Worm (Caenorhabditis elegans) whole organism, early embryonic: Measurements from ENCODE around the gene dss-1.

Experiments
- B0310.2 ChIP-seq: sonication (generic microtip); optimal IDR thresholded peaks from 2 replicates; lab custom pipeline; 2016; ENCODE audit warnings: mild to moderate bottlenecking, missing genetic modification characterization, missing compliant biosample characterization
- F13C5.2 ChIP-seq: sonication (generic microtip); optimal IDR thresholded peaks from 2 replicates; lab custom pipeline; 2017; ENCODE audit warnings: mild to moderate bottlenecking, missing genetic modification characterization, inconsistent platforms, missing compliant biosample characterization
- aly-1 ChIP-seq: sonication (generic microtip); optimal IDR thresholded peaks from 2 replicates; lab custom pipeline; 2016; ENCODE audit warnings: missing genetic modification characterization, missing compliant biosample characterization
- ama-1 ChIP-seq: fragments of 150-350 bp; optimal IDR thresholded peaks from 2 replicates; lab custom pipeline; 2014
- ceh-13 ChIP-seq: fragments of 200-800 bp; sonication (Bioruptor generic); optimal IDR thresholded peaks from 2 replicates; lab custom pipeline; 2018; ENCODE audit warnings: mild to moderate bottlenecking, missing genetic modification characterization, missing compliant biosample characterization
- ceh-36 ChIP-seq: sonication (generic microtip); optimal IDR thresholded peaks from 2 replicates; lab custom pipeline; 2016; ENCODE audit warnings: missing genetic modification characterization, inconsistent platforms, missing compliant biosample characterization
- ets-7 ChIP-seq: sonication (generic microtip); optimal IDR thresholded peaks from 2 replicates; lab custom pipeline; 2016; ENCODE audit warnings: missing genotype, missing genetic modification characterization, missing compliant biosample characterization
- flt-1 ChIP-seq: fragments of 200-800 bp; sonication (Bioruptor generic); IDR thresholded peaks from 2 replicates; pipeline ENCODE4 v1.3.6; 2022; ENCODE audit warnings: missing genetic modification characterization, missing compliant biosample characterization
- hmbx-1 ChIP-seq: sonication (generic microtip); optimal IDR thresholded peaks from 2 replicates; lab custom pipeline; 2016; ENCODE audit warnings: mild to moderate bottlenecking, missing genetic modification characterization, missing compliant biosample characterization
- hmg-4 ChIP-seq: fragments of 200-800 bp; sonication (Bioruptor generic); optimal IDR thresholded peaks from 2 replicates; lab custom pipeline; 2018; ENCODE audit warnings: mild to moderate bottlenecking, missing genetic modification characterization, missing compliant biosample characterization
- hnd-1 ChIP-seq: sonication (generic microtip); optimal IDR thresholded peaks from 2 replicates; lab custom pipeline; 2016; ENCODE audit warnings: missing genetic modification characterization, missing compliant biosample characterization
- pes-1 ChIP-seq: fragments of 200-800 bp; sonication (Bioruptor generic); IDR thresholded peaks from 2 replicates; pipeline ENCODE4 v1.3.6; 2022; ENCODE audit warnings: missing genetic modification reagents, missing genetic modification characterization, missing compliant biosample characterization
- scrt-1 ChIP-seq: fragments of 200-800 bp; sonication (Bioruptor generic); IDR thresholded peaks from 2 replicates; pipeline ENCODE4 v1.3.6; 2022; ENCODE audit warnings: missing genetic modification characterization, missing compliant biosample characterization
- sea-1 ChIP-seq: fragments of 200-800 bp; sonication (Bioruptor generic); conservative IDR thresholded peaks from 2 replicates; pipeline ENCODE4 v1.3.6; 2022; ENCODE audit warnings: missing genetic modification characterization, missing compliant biosample characterization
- tbx-11 ChIP-seq: fragments of 200-800 bp; sonication (Bioruptor generic); IDR thresholded peaks from 2 replicates; pipeline ENCODE4 v1.3.6; 2022; ENCODE audit warnings: missing genetic modification characterization, missing compliant biosample characterization
- tbx-37 ChIP-seq: fragments of 200-800 bp; sonication (Bioruptor generic); conservative IDR thresholded peaks from 2 replicates; pipeline ENCODE4 v1.3.6; 2022; ENCODE audit warnings: missing genetic modification reagents, missing genetic modification characterization, missing compliant biosample characterization
- tra-4 ChIP-seq: sonication (generic microtip); optimal IDR thresholded peaks from 2 replicates; lab custom pipeline; 2017; ENCODE audit warnings: missing genetic modification characterization, missing compliant biosample characterization

The dss-1 gene

DNA sequence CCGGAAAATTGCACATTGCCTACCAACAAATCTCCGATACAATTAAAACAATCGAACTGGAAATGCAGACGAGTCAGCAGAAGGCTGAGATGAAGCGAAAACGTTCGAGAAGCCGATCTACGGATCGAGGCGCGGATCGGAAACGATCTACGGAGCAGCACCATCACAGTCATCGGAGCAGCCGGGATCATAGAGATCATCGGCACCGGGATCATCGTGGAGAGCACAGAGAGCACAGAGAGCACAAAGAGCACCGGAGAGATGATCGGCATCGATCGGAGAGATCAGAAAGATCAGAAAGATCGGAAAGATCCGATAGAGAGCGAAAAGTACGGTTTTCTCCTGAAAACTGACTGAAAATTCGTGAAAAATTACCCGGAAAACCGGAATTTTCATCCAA lies 9.3 kb upstream of the dss-1 start:
- TF ChIP-seq ets-7 (no peak), flt-1 (GFP tag; lab: Robert Waterston, UW) (no peak), tra-4 (tag; lab: Kevin White, UChicago) (no peak), tbx-11 (no peak), F13C5.2 (tag; lab: Kevin White, UChicago) (no peak), tbx-37 (GFP tag; lab: Robert Waterston, UW) (no peak), ama-1 (lab: Kevin White, UChicago) (no peak), B0310.2 (tag; lab: Kevin White, UChicago) (no peak), hnd-1 (tag; lab: Kevin White, UChicago) (no peak), aly-1 (tag; lab: Kevin White, UChicago) (no peak), ceh-36 (tag; lab: Kevin White, UChicago) (no peak), hmg-4 (no peak)

- TF ChIP-seq ceh-13 (GFP tag; lab: Kevin White, UChicago) (no peak), hmbx-1 (tag; lab: Kevin White, UChicago) (no peak), ets-7 (no peak), scrt-1 (GFP tag; lab: Robert Waterston, UW) (no peak), flt-1 (GFP tag; lab: Robert Waterston, UW) (0 out of 2 replicates have a peak, but pooled peaks have one; percentile 49), tbx-37 (GFP tag; lab: Robert Waterston, UW) (no peak), ceh-36 (tag; lab: Kevin White, UChicago) (no peak), sea-1 (0 out of 2 replicates have a peak, but pooled peaks have one; percentile 42), F13C5.2 (tag; lab: Kevin White, UChicago) (peak; percentile 69), pes-1 (peak; percentile 64; the same call in 1 of the 2 replicates), aly-1 (tag; lab: Kevin White, UChicago) (no peak), tra-4 (tag; lab: Kevin White, UChicago) (no peak), hmg-4 (peak; percentile 8), B0310.2 (tag; lab: Kevin White, UChicago) (no peak)
Measured at ce11 chrIII:1201958-1202596, 6.0 kb upstream of the dss-1 start, which contains the start of the genes mrpl-45 and Y119D3B.12. TSS of gene mrpl-45 (minus strand) at chrIII:1202008. TSS of gene Y119D3B.12 (plus strand) at chrIII:1202546.

DNA sequence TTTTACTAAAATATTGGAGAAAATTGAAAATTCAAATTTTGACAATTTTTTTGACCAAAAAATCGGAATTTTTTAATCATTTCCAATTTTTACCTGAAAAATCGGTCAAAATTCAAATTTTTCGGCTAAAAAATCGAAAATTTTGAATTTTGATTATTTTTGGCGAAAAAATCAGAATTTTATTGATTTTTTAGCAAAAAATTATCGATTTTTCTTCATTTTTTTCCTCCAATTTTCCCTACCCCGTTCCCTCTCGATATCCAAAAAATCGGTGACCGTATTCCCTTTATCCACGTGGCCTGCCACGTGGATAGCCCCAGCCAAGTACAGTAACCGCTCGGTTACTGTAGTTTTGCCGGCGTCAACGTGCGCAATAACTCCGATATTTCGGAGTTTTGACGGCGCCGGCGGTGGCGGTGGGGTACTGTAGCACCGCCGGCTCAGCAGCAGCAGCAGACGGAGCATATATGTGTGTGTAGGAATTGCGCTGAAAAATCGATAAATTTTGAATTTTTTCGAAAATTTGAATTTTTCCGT lies 2.7 kb downstream of the dss-1 start, which contains the start of gene Y119D3B.14:
Y119D3B.14 (minus strand) TSS at position 487 of the 537 bp plus-strand sequence.
- TF ChIP-seq ceh-13 (GFP tag; lab: Kevin White, UChicago) (no peak), ceh-36 (tag; lab: Kevin White, UChicago) (no peak), hmg-4 (no peak), flt-1 (GFP tag; lab: Robert Waterston, UW) (no peak), B0310.2 (tag; lab: Kevin White, UChicago) (no peak), scrt-1 (GFP tag; lab: Robert Waterston, UW) (no peak), ama-1 (lab: Kevin White, UChicago) (no peak), hmbx-1 (tag; lab: Kevin White, UChicago) (no peak), tbx-11 (no peak), tbx-37 (GFP tag; lab: Robert Waterston, UW) (no peak), hnd-1 (tag; lab: Kevin White, UChicago) (no peak), sea-1 (no peak), tra-4 (tag; lab: Kevin White, UChicago) (no peak)

- TF ChIP-seq tra-4 (tag; lab: Kevin White, UChicago) (no peak), hmg-4 (no peak), hmbx-1 (tag; lab: Kevin White, UChicago) (no peak), sea-1 (no peak), tbx-37 (GFP tag; lab: Robert Waterston, UW) (no peak), ama-1 (lab: Kevin White, UChicago) (no peak), aly-1 (tag; lab: Kevin White, UChicago) (no peak), ceh-13 (GFP tag; lab: Kevin White, UChicago) (no peak), scrt-1 (GFP tag; lab: Robert Waterston, UW) (no peak), ceh-36 (tag; lab: Kevin White, UChicago) (no peak), flt-1 (GFP tag; lab: Robert Waterston, UW) (no peak), hnd-1 (tag; lab: Kevin White, UChicago) (no peak), pes-1 (no peak), F13C5.2 (tag; lab: Kevin White, UChicago) (no peak), tbx-11 (no peak), B0310.2 (tag; lab: Kevin White, UChicago) (no peak), ets-7 (no peak)
Measured at ce11 chrIII:1181756-1182155, 14.3 kb downstream of the dss-1 start, which contains the start of gene nspg-8. TSS of gene nspg-8 (plus strand) at chrIII:1182056.

DNA sequence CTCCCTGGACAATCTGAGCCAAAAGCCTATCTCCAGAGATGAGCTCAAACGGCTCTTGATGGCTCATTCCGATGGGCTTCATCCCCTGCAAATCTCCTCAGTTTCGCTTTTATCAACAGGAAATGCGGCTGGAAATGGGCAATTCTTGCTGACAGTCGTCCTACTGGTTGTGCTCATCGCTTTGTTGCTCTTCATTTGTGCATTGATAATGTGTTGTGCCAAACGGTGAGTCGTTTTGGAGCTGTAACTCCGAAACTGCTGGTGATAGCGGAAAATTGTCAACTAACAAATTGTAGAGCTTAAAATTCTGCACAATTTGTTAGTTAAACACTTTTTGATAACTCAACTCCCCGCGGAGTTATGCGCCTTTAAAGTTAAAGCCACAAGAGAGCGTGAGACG lies 17.1 kb downstream of the dss-1 start:
- TF ChIP-seq F13C5.2 (tag; lab: Kevin White, UChicago): no peak
- TF ChIP-seq pes-1: no peak
- TF ChIP-seq tbx-37 (GFP tag; lab: Robert Waterston, UW): no peak
- no peak for TF ChIP-seq ceh-36 (tag; lab: Kevin White, UChicago)
- no peak for TF ChIP-seq tra-4 (tag; lab: Kevin White, UChicago)
- TF ChIP-seq aly-1 (tag; lab: Kevin White, UChicago): no peak

- TF ChIP-seq B0310.2 (tag; lab: Kevin White, UChicago): no peak
- no peak for TF ChIP-seq flt-1 (GFP tag; lab: Robert Waterston, UW)
- TF ChIP-seq aly-1 (tag; lab: Kevin White, UChicago): no peak
- TF ChIP-seq ceh-36 (tag; lab: Kevin White, UChicago): no peak
- no peak for TF ChIP-seq ceh-13 (GFP tag; lab: Kevin White, UChicago)
- TF ChIP-seq sea-1: no peak
- no peak for TF ChIP-seq F13C5.2 (tag; lab: Kevin White, UChicago)
Measured at ce11 chrIII:1176080-1176608, 19.9 kb downstream of the dss-1 start, which contains the start of gene eak-3. TSS of gene eak-3 (minus strand) at chrIII:1176558.
